Worm (Caenorhabditis elegans) whole organism, L1 larva: ENCODE measurements around the gene folr-1.
A peak's percentile ranks its signal among the peaks of the same experiment; 100 is the strongest.

Source experiments
- C04F5.9 ChIP-seq: sonication (generic microtip); optimal IDR thresholded peaks from 2 replicates; lab custom pipeline; 2016; ENCODE audit warnings: missing genetic modification characterization, missing compliant biosample characterization
- C34B4.2 ChIP-seq: sonication (generic microtip); optimal IDR thresholded peaks from 2 replicates; lab custom pipeline; 2017; ENCODE audit warnings: mild to moderate bottlenecking, missing genetic modification characterization, missing compliant biosample characterization
- alr-1 ChIP-seq: fragments of 200-800 bp; sonication (Bioruptor generic); optimal IDR thresholded peaks from 2 replicates; lab custom pipeline; 2018; ENCODE audit warnings: borderline replicate concordance, mild to moderate bottlenecking, missing genetic modification characterization, missing compliant biosample characterization
- ama-1 ChIP-seq: fragments of 150-350 bp; optimal IDR thresholded peaks from 2 replicates; lab custom pipeline; 2014
- blmp-1 ChIP-seq: fragments of 150-350 bp; optimal IDR thresholded peaks from 2 replicates; lab custom pipeline; 2014; ENCODE audit warnings: missing biosample characterization, missing genetic modification characterization
- ceh-82 ChIP-seq, 3 experiments: fragments of 150-350 bp in 1 of 3; sonication (generic microtip) in 2 of 3; optimal IDR thresholded peaks; 2 replicates each; lab custom pipeline; 2014 to 2017; ENCODE audit warnings: missing biosample characterization in 3 of 3, missing genetic modification characterization in 3 of 3
- ceh-88 ChIP-seq: fragments of 200-800 bp; sonication (Bioruptor generic); IDR thresholded peaks from 2 replicates; pipeline ENCODE4 v1.3.6; 2022; ENCODE audit warnings: missing genetic modification characterization, missing compliant biosample characterization
- dpl-1 ChIP-seq, 3 experiments: fragments of 150-350 bp in 2 of 3; sonication (generic microtip) in 1 of 3; optimal IDR thresholded peaks; 2 replicates each; lab custom pipeline; 2014 to 2017; ENCODE audit warnings: missing biosample characterization in 3 of 3, missing genetic modification characterization in 3 of 3, missing genetic modification reagents in 3 of 3
- dsc-1 ChIP-seq: sonication (generic microtip); optimal IDR thresholded peaks from 2 replicates; lab custom pipeline; 2016; ENCODE audit warnings: mild to moderate bottlenecking, missing genetic modification characterization, missing compliant biosample characterization
- efl-1 ChIP-seq, 4 experiments: fragments of 150-350 bp; optimal IDR thresholded peaks in 3 of 4; peaks in 1 of 4; 1 replicate in 1 of 4; 2 replicates in 3 of 4; lab custom pipeline; 2014; ENCODE audit warnings: missing biosample characterization in 2 of 4, missing genetic modification characterization in 2 of 4, missing genetic modification reagents in 2 of 4
- efl-3 ChIP-seq: fragments of 200-800 bp; sonication (Bioruptor generic); optimal IDR thresholded peaks from 2 replicates; lab custom pipeline; 2018; ENCODE audit warnings: mild to moderate bottlenecking, missing genetic modification characterization, missing compliant biosample characterization
- egl-27 ChIP-seq, 2 experiments: fragments of 150-350 bp in 1 of 2; sonication (generic microtip); optimal IDR thresholded peaks; 3 replicates each; lab custom pipeline; 2017 to 2018; ENCODE audit warnings: missing biosample characterization in 2 of 2, missing genetic modification characterization in 2 of 2, missing genetic modification reagents in 2 of 2
- elt-3 ChIP-seq, 6 experiments: fragments of 150-350 bp in 1 of 6; sonication (generic microtip); optimal IDR thresholded peaks; 2 replicates each; lab custom pipeline; 2017 to 2018; ENCODE audit warnings: missing biosample characterization in 6 of 6, missing genetic modification characterization in 6 of 6, inconsistent platforms in 1 of 6
- ets-5 ChIP-seq: fragments of 200-800 bp; sonication (Bioruptor generic); IDR thresholded peaks from 2 replicates; pipeline ENCODE4 v1.3.6; 2022; ENCODE audit warnings: missing genetic modification characterization, missing compliant biosample characterization
- fkh-4 ChIP-seq: sonication (generic microtip); optimal IDR thresholded peaks from 2 replicates; lab custom pipeline; 2016; ENCODE audit warnings: missing compliant biosample characterization, missing genetic modification characterization, borderline replicate concordance
- fkh-8 ChIP-seq: sonication (generic microtip); optimal IDR thresholded peaks from 2 replicates; lab custom pipeline; 2016; ENCODE audit warnings: mild to moderate bottlenecking, missing genetic modification characterization, missing compliant biosample characterization
- fos-1 ChIP-seq: fragments of 150-350 bp; optimal IDR thresholded peaks from 2 replicates; lab custom pipeline; 2014; ENCODE audit warnings: missing biosample characterization, missing genetic modification characterization
- grh-1 ChIP-seq: fragments of 200-800 bp; sonication (Bioruptor generic); IDR thresholded peaks from 2 replicates; pipeline ENCODE4 v1.3.6; 2022; ENCODE audit warnings: missing genetic modification reagents, missing genetic modification characterization, missing compliant biosample characterization
- hlh-17 ChIP-seq: fragments of 200-800 bp; sonication (Bioruptor generic); optimal IDR thresholded peaks from 2 replicates; lab custom pipeline; 2018; ENCODE audit warnings: missing genetic modification characterization, mild to moderate bottlenecking, missing compliant biosample characterization, moderate library complexity, borderline replicate concordance
- jun-1 ChIP-seq: fragments of 150-350 bp; optimal IDR thresholded peaks from 2 replicates; lab custom pipeline; 2014; ENCODE audit warnings: missing biosample characterization, missing genetic modification reagents, missing genetic modification characterization
- lin-13 ChIP-seq: fragments of 150-350 bp; optimal IDR thresholded peaks from 2 replicates; lab custom pipeline; 2014; ENCODE audit warnings: missing biosample characterization, missing genetic modification reagents, missing genetic modification characterization
- lin-14 ChIP-seq: fragments of 200-800 bp; sonication (Bioruptor generic); optimal IDR thresholded peaks from 2 replicates; lab custom pipeline; 2018; ENCODE audit warnings: mild to moderate bottlenecking, missing genetic modification characterization, moderate library complexity, missing compliant biosample characterization
- lin-15B ChIP-seq: fragments of 150-350 bp; sonication (generic microtip); optimal IDR thresholded peaks from 3 replicates; lab custom pipeline; 2014; ENCODE audit warnings: missing biosample characterization, missing genetic modification characterization
- lsy-2 ChIP-seq, 2 experiments: fragments of 150-350 bp; optimal IDR thresholded peaks; 2 replicates each; lab custom pipeline; 2014; ENCODE audit warnings: missing biosample characterization in 2 of 2, missing genetic modification characterization in 2 of 2
- mef-2 ChIP-seq: fragments of 150-350 bp; optimal IDR thresholded peaks from 2 replicates; lab custom pipeline; 2014; ENCODE audit warnings: missing biosample characterization, missing genetic modification characterization
- nhr-19 ChIP-seq: fragments of 200-800 bp; sonication (Bioruptor generic); conservative IDR thresholded peaks from 2 replicates; pipeline ENCODE4 v1.3.6; 2022; ENCODE audit warnings: missing genetic modification characterization, missing compliant biosample characterization
- nhr-20 ChIP-seq: sonication (generic microtip); optimal IDR thresholded peaks from 2 replicates; lab custom pipeline; 2016; ENCODE audit warnings: mild to moderate bottlenecking, missing genetic modification characterization, missing compliant biosample characterization
- nhr-71 ChIP-seq: sonication (generic microtip); optimal IDR thresholded peaks from 2 replicates; lab custom pipeline; 2016; ENCODE audit warnings: mild to moderate bottlenecking, missing genetic modification characterization, moderate library complexity, missing compliant biosample characterization
- nhr-77 ChIP-seq: fragments of 150-350 bp; optimal IDR thresholded peaks from 2 replicates; lab custom pipeline; 2014; ENCODE audit warnings: missing biosample characterization, missing genetic modification characterization
- nhr-84 ChIP-seq: sonication (generic microtip); optimal IDR thresholded peaks from 2 replicates; lab custom pipeline; 2017; ENCODE audit warnings: missing biosample characterization, missing genetic modification characterization
- nhr-85 ChIP-seq: sonication (generic microtip); peaks from one replicate; lab custom pipeline; 2016; ENCODE audit warnings: missing genetic modification characterization, inconsistent platforms, missing compliant biosample characterization
- pax-3 ChIP-seq: fragments of 200-800 bp; sonication (Bioruptor generic); optimal IDR thresholded peaks from 2 replicates; lab custom pipeline; 2018; ENCODE audit warnings: mild to moderate bottlenecking, missing genetic modification characterization, moderate library complexity, missing compliant biosample characterization
- snu-23 ChIP-seq: sonication (generic microtip); optimal IDR thresholded peaks from 2 replicates; lab custom pipeline; 2016; ENCODE audit warnings: missing genetic modification characterization, missing compliant biosample characterization
- sox-4 ChIP-seq: sonication (generic microtip); optimal IDR thresholded peaks from 2 replicates; lab custom pipeline; 2016; ENCODE audit warnings: missing genetic modification characterization, missing compliant biosample characterization
- tbx-2 ChIP-seq: sonication (generic microtip); optimal IDR thresholded peaks from 2 replicates; lab custom pipeline; 2016; ENCODE audit warnings: missing genetic modification characterization, missing compliant biosample characterization
- tlp-1 ChIP-seq: fragments of 150-350 bp; optimal IDR thresholded peaks from 2 replicates; lab custom pipeline; 2014; ENCODE audit warnings: missing biosample characterization, missing genetic modification characterization
- unc-130 ChIP-seq: fragments of 150-350 bp; optimal IDR thresholded peaks from 2 replicates; lab custom pipeline; 2017; ENCODE audit warnings: missing biosample characterization, missing genetic modification characterization, inconsistent platforms
- vab-15 ChIP-seq: sonication (generic microtip); optimal IDR thresholded peaks from 2 replicates; lab custom pipeline; 2017; ENCODE audit warnings: missing genotype, mild to moderate bottlenecking, missing genetic modification characterization, missing compliant biosample characterization
- xbp-1 ChIP-seq: sonication (generic microtip); optimal IDR thresholded peaks from 2 replicates; lab custom pipeline; 2016; ENCODE audit warnings: missing genetic modification characterization, missing compliant biosample characterization
- zip-4 ChIP-seq: fragments of 200-800 bp; sonication (Bioruptor generic); optimal IDR thresholded peaks from 2 replicates; lab custom pipeline; 2018; ENCODE audit warnings: mild to moderate bottlenecking, missing genetic modification characterization, moderate library complexity, missing compliant biosample characterization

folr-1 gene

ce11 chrX:9958561-9958960 is 39.5 kb downstream of the folr-1 start, which contains the start of gene ZC506.1 (continued):
- TF ChIP-seq xbp-1 (tag; lab: Kevin White, UChicago) (peak; percentile 91), jun-1 (tag; lab: Kevin White, UChicago) (peak; percentile 93), ets-5 (no peak), C04F5.9 (peak; percentile 38), fos-1 (peak; percentile 88), nhr-84 (tag; lab: Kevin White, UChicago) (no peak), tbx-2 (tag; lab: Kevin White, UChicago) (peak; percentile 96), alr-1 (tag; lab: Kevin White, UChicago) (no peak), snu-23 (GFP tag; lab: Kevin White, UChicago) (peak; percentile 97), C34B4.2 (tag; lab: Kevin White, UChicago) (no peak), dsc-1 (tag; lab: Kevin White, UChicago) (peak; percentile 92), nhr-77 (tag; lab: Kevin White, UChicago) (peak; percentile 96), elt-3 (tag; optimal IDR thresholded peaks at IDR 0.05; lab: Kevin White, UChicago) (peak in 4 of 6 experiments; percentile 3 to 83 (median 70)), ceh-88 (peak; percentile 75), pax-3 (tag; lab: Kevin White, UChicago) (peak; percentile 83), nhr-20 (peak; percentile 98), efl-3 (GFP tag; lab: Kevin White, UChicago) (no peak), ceh-82 (tag; optimal IDR thresholded peaks at IDR 0.05; lab: Kevin White, UChicago) (peak; percentile 82 to 97 (median 91)), mef-2 (tag; lab: Kevin White, UChicago) (peak; percentile 72), grh-1 (GFP tag; lab: Robert Waterston, UW) (peak; percentile 77), fkh-4 (tag; lab: Kevin White, UChicago) (no peak), hlh-17 (GFP tag; lab: Kevin White, UChicago) (no peak), tlp-1 (tag; lab: Kevin White, UChicago) (no peak), nhr-85 (tag; lab: Kevin White, UChicago) (peak; percentile 95), ama-1 (lab: Kevin White, UChicago) (no peak), unc-130 (peak; percentile 91), lsy-2 (tag; optimal IDR thresholded peaks at IDR 0.05; lab: Kevin White, UChicago) (peak; percentile 86 to 93), sox-4 (tag; lab: Kevin White, UChicago) (peak; percentile 73), nhr-19 (GFP tag; lab: Robert Waterston, UW) (peak; percentile 95), fkh-8 (tag; lab: Kevin White, UChicago) (peak; percentile 96), dpl-1 (GFP tag; optimal IDR thresholded peaks at IDR 0.05; lab: Kevin White, UChicago) (peak; percentile 63 to 69 (median 67)), vab-15 (tag; lab: Kevin White, UChicago) (peak; percentile 23), zip-4 (GFP tag; lab: Kevin White, UChicago) (peak; percentile 56), egl-27 (tag; optimal IDR thresholded peaks at IDR 0.05; lab: Kevin White, UChicago) (peak; percentile 74 to 87), lin-14 (peak; percentile 99)

DNA sequence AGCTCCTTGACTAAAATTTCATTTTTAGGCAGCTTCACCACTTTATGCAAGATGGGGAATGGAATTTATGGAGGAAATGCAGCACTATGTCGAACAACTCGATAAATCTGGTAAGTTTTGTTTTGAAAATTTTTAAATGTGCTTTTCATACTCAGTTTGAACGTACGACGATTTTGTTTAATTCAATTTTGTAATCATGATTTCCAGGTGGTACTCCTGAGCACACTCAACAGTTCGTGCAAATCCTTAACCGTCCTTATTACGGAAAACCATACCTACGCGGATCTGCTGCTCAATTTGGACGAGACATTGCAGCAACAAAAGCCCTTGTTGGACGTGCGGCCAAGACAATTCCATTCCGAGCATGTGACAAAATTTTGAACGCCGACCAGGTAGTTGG is 43.4 kb downstream of the folr-1 start:
- TF ChIP-seq efl-1 (optimal IDR thresholded peaks at IDR 0.05; lab: Kevin White, UChicago) (no peak), efl-1 (GFP tag; optimal IDR thresholded peaks at IDR 0.05 in 1 of 2; lab: Kevin White, UChicago) (peak in 1 of 2 experiments; percentile 2), nhr-71 (tag; lab: Kevin White, UChicago) (no peak)

DNA sequence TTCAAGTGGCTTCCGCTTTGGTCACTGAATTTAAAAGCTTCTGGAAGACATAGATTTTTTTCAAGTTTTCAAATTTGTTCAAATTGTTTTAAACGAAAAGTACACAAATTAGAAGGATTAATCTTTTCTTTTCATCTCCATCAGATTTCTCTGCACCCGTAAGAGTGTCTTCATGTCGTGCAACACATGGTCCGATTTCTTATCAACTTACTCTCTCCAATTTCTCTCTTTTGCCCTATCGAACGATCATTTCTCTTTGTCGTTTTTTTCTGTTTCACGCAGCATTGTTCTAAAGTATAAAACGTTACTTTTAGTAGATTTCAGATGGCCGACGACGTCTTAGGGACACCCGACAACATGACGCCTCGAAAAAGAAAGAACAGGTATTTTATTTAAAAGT is 46.2 kb downstream of the folr-1 start, which contains the start of gene pssy-1:
pssy-1 (plus strand) TSS at position 318 of the 400 bp plus-strand sequence.
- TF ChIP-seq efl-1 (optimal IDR thresholded peaks at IDR 0.05; lab: Kevin White, UChicago) (no peak), efl-1 (GFP tag; optimal IDR thresholded peaks at IDR 0.05 in 1 of 2; lab: Kevin White, UChicago) (peak in 1 of 2 experiments; percentile 38), unc-130 (peak; percentile 11), blmp-1 (tag; lab: Kevin White, UChicago) (peak; percentile 68), nhr-77 (tag; lab: Kevin White, UChicago) (no peak), nhr-71 (tag; lab: Kevin White, UChicago) (peak; percentile 25), elt-3 (tag; optimal IDR thresholded peaks at IDR 0.05; lab: Kevin White, UChicago) (peak in 1 of 6 experiments; percentile 26), nhr-20 (peak; percentile 50), nhr-85 (tag; lab: Kevin White, UChicago) (peak; percentile 33), lin-13 (GFP tag; lab: Kevin White, UChicago) (no peak), lin-15B (tag; lab: Kevin White, UChicago) (no peak), efl-3 (GFP tag; lab: Kevin White, UChicago) (no peak)
